Worm (Caenorhabditis elegans) whole organism, late embryonic: ENCODE results near the gene erd-2.1.

Experiments used
- C38D4.7 ChIP-seq: fragments of 200-800 bp; sonication (Bioruptor generic); optimal IDR thresholded peaks from 2 replicates; lab custom pipeline; 2018; ENCODE audit warnings: mild to moderate bottlenecking, missing genetic modification characterization, moderate library complexity, missing compliant biosample characterization
- F13H6.1 ChIP-seq: sonication (generic microtip); optimal IDR thresholded peaks from 2 replicates; lab custom pipeline; 2016; ENCODE audit warnings: missing genetic modification characterization, missing compliant biosample characterization
- T23F11.4 ChIP-seq: fragments of 200-800 bp; sonication (Bioruptor generic); optimal IDR thresholded peaks from 2 replicates; lab custom pipeline; 2018; ENCODE audit warnings: mild to moderate bottlenecking, missing genetic modification characterization, missing compliant biosample characterization
- Y22D7AL.16 ChIP-seq: sonication (generic microtip); optimal IDR thresholded peaks from 2 replicates; lab custom pipeline; 2016; ENCODE audit warnings: missing genetic modification characterization, missing compliant biosample characterization
- ama-1 ChIP-seq: fragments of 150-350 bp; optimal IDR thresholded peaks from 2 replicates; lab custom pipeline; 2014
- ceh-14 ChIP-seq: sonication (generic microtip); optimal IDR thresholded peaks from 2 replicates; lab custom pipeline; 2016; ENCODE audit warnings: missing genotype, missing genetic modification characterization, missing compliant biosample characterization
- ceh-18 ChIP-seq: sonication (generic microtip); optimal IDR thresholded peaks from 2 replicates; lab custom pipeline; 2016; ENCODE audit warnings: missing genetic modification characterization, missing compliant biosample characterization
- ceh-19 ChIP-seq: fragments of 200-800 bp; sonication (Bioruptor generic); optimal IDR thresholded peaks from 2 replicates; lab custom pipeline; 2018; ENCODE audit warnings: mild to moderate bottlenecking, missing genetic modification characterization, missing compliant biosample characterization
- ceh-2 ChIP-seq: sonication (generic microtip); optimal IDR thresholded peaks from 2 replicates; lab custom pipeline; 2016; ENCODE audit warnings: missing genotype, missing genetic modification characterization, missing compliant biosample characterization
- ceh-30 ChIP-seq: fragments of 150-350 bp; optimal IDR thresholded peaks from 2 replicates; lab custom pipeline; 2014; ENCODE audit warnings: missing biosample characterization, missing genetic modification characterization
- ceh-31 ChIP-seq: sonication (generic microtip); optimal IDR thresholded peaks from 2 replicates; lab custom pipeline; 2016; ENCODE audit warnings: missing genetic modification characterization, missing compliant biosample characterization
- ceh-45 ChIP-seq: fragments of 200-800 bp; sonication (Bioruptor generic); IDR thresholded peaks from 2 replicates; pipeline ENCODE4 v1.3.6; 2022; ENCODE audit warnings: missing genetic modification reagents, missing genetic modification characterization, missing compliant biosample characterization
- ceh-6 ChIP-seq: fragments of 200-800 bp; sonication (Bioruptor generic); optimal IDR thresholded peaks from 2 replicates; lab custom pipeline; 2018; ENCODE audit warnings: mild to moderate bottlenecking, missing genetic modification characterization, missing compliant biosample characterization
- ceh-9 ChIP-seq: sonication (generic microtip); optimal IDR thresholded peaks from 2 replicates; lab custom pipeline; 2016; ENCODE audit warnings: mild to moderate bottlenecking, missing genetic modification characterization, inconsistent platforms, missing compliant biosample characterization
- che-1 ChIP-seq: sonication (generic microtip); optimal IDR thresholded peaks from 2 replicates; lab custom pipeline; 2016; ENCODE audit warnings: mild to moderate bottlenecking, missing genetic modification characterization, missing compliant biosample characterization
- dve-1 ChIP-seq: sonication (generic microtip); optimal IDR thresholded peaks from 2 replicates; lab custom pipeline; 2017; ENCODE audit warnings: antibody characterized with exemption, mild to moderate bottlenecking, missing genetic modification characterization, missing compliant biosample characterization
- elt-2 ChIP-seq: sonication (generic microtip); optimal IDR thresholded peaks from 2 replicates; lab custom pipeline; 2016; ENCODE audit warnings: missing genetic modification reagents, missing genetic modification characterization, missing compliant biosample characterization
- elt-4 ChIP-seq: sonication (generic microtip); optimal IDR thresholded peaks from 2 replicates; lab custom pipeline; 2016; ENCODE audit warnings: missing genetic modification characterization, missing compliant biosample characterization
- ets-4 ChIP-seq: sonication (generic microtip); optimal IDR thresholded peaks from 2 replicates; lab custom pipeline; 2016; ENCODE audit warnings: missing genetic modification characterization, missing compliant biosample characterization
- eyg-1 ChIP-seq: sonication (generic microtip); optimal IDR thresholded peaks from 2 replicates; lab custom pipeline; 2016; ENCODE audit warnings: missing genotype, missing genetic modification characterization, missing compliant biosample characterization
- fkh-10 ChIP-seq: fragments of 150-350 bp; optimal IDR thresholded peaks from 2 replicates; lab custom pipeline; 2014; ENCODE audit warnings: missing biosample characterization, missing genetic modification reagents, missing genetic modification characterization
- fkh-6 ChIP-seq: sonication (generic microtip); optimal IDR thresholded peaks from 2 replicates; lab custom pipeline; 2016; ENCODE audit warnings: missing genetic modification characterization, missing compliant biosample characterization
- hlh-13 ChIP-seq: fragments of 200-800 bp; sonication (Bioruptor generic); optimal IDR thresholded peaks from 2 replicates; lab custom pipeline; 2018; ENCODE audit warnings: mild to moderate bottlenecking, missing genetic modification characterization, missing compliant biosample characterization
- hlh-15 ChIP-seq: sonication (generic microtip); optimal IDR thresholded peaks from 2 replicates; lab custom pipeline; 2016; ENCODE audit warnings: missing genetic modification characterization, missing compliant biosample characterization
- hlh-30 ChIP-seq: sonication (generic microtip); optimal IDR thresholded peaks from 2 replicates; lab custom pipeline; 2017; ENCODE audit warnings: antibody characterized with exemption, missing genetic modification characterization, missing compliant biosample characterization; ENCODE audit not compliant: insufficient read depth
- hlh-6 ChIP-seq: sonication (generic microtip); optimal IDR thresholded peaks from 2 replicates; lab custom pipeline; 2016; ENCODE audit warnings: missing genotype, missing genetic modification characterization, missing compliant biosample characterization
- hlh-8 ChIP-seq: sonication (generic microtip); optimal IDR thresholded peaks from 2 replicates; lab custom pipeline; 2016; ENCODE audit warnings: missing genotype, missing genetic modification characterization, missing compliant biosample characterization
- nfya-1 ChIP-seq: sonication (generic microtip); optimal IDR thresholded peaks from 2 replicates; lab custom pipeline; 2017; ENCODE audit warnings: missing genetic modification characterization, mild to moderate bottlenecking, missing compliant biosample characterization, antibody characterized with exemption, moderate library complexity
- nhr-11 ChIP-seq: fragments of 150-350 bp; optimal IDR thresholded peaks from 2 replicates; lab custom pipeline; 2014; ENCODE audit warnings: missing biosample characterization, missing genetic modification characterization
- pax-1 ChIP-seq: fragments of 150-350 bp; optimal IDR thresholded peaks from 2 replicates; lab custom pipeline; 2014; ENCODE audit warnings: missing biosample characterization, missing genetic modification characterization
- pha-2 ChIP-seq: sonication (generic microtip); optimal IDR thresholded peaks from 2 replicates; lab custom pipeline; 2017; ENCODE audit warnings: mild to moderate bottlenecking, missing genetic modification characterization, missing compliant biosample characterization
- pha-4 ChIP-seq: fragments of 150-350 bp; optimal IDR thresholded peaks from 2 replicates; lab custom pipeline; 2018; ENCODE audit warnings: missing biosample characterization, missing genetic modification reagents, missing genetic modification characterization
- pqm-1 ChIP-seq: sonication (generic microtip); optimal IDR thresholded peaks from 2 replicates; lab custom pipeline; 2016; ENCODE audit warnings: missing genetic modification characterization, missing compliant biosample characterization
- ref-2 ChIP-seq: sonication (generic microtip); optimal IDR thresholded peaks from 2 replicates; lab custom pipeline; 2016; ENCODE audit warnings: missing genetic modification characterization, missing compliant biosample characterization
- rnt-1 ChIP-seq: sonication (generic microtip); optimal IDR thresholded peaks from 2 replicates; lab custom pipeline; 2016; ENCODE audit warnings: missing genetic modification characterization, missing compliant biosample characterization
- sdc-2 ChIP-seq: sonication (generic microtip); optimal IDR thresholded peaks from 2 replicates; lab custom pipeline; 2016; ENCODE audit warnings: missing genotype, missing genetic modification characterization, missing compliant biosample characterization
- sox-4 ChIP-seq: sonication (generic microtip); optimal IDR thresholded peaks from 2 replicates; lab custom pipeline; 2017; ENCODE audit warnings: mild to moderate bottlenecking, missing genetic modification characterization, inconsistent platforms, missing compliant biosample characterization
- syd-9 ChIP-seq: sonication (generic microtip); optimal IDR thresholded peaks from 2 replicates; lab custom pipeline; 2016; ENCODE audit warnings: mild to moderate bottlenecking, missing genetic modification characterization, moderate library complexity, missing compliant biosample characterization
- tbx-2 ChIP-seq: sonication (generic microtip); optimal IDR thresholded peaks from 2 replicates; lab custom pipeline; 2016; ENCODE audit warnings: missing genetic modification characterization, missing compliant biosample characterization
- tbx-7 ChIP-seq: sonication (generic microtip); optimal IDR thresholded peaks from 2 replicates; lab custom pipeline; 2016; ENCODE audit warnings: missing genotype, missing genetic modification characterization, missing compliant biosample characterization
- ttx-3 ChIP-seq: sonication (generic microtip); optimal IDR thresholded peaks from 2 replicates; lab custom pipeline; 2016; ENCODE audit warnings: missing genetic modification reagents, missing genetic modification characterization, missing compliant biosample characterization
- unc-3 ChIP-seq, 2 experiments: fragments of 200-800 bp in 1 of 2; sonication (Bioruptor generic) in 1 of 2; sonication (generic microtip) in 1 of 2; conservative IDR thresholded peaks in 1 of 2; optimal IDR thresholded peaks in 1 of 2; 2 replicates each; pipeline versions ENCODE4 v1.3.6 to Lab custom; 2016 to 2022; ENCODE audit warnings: missing compliant biosample characterization in 2 of 2, missing genetic modification characterization in 2 of 2, missing genetic modification reagents in 1 of 2
- unc-42 ChIP-seq: sonication (generic microtip); optimal IDR thresholded peaks from 2 replicates; lab custom pipeline; 2016; ENCODE audit warnings: missing genotype, missing genetic modification characterization, missing compliant biosample characterization
- zip-5 ChIP-seq: sonication (generic microtip); optimal IDR thresholded peaks from 2 replicates; lab custom pipeline; 2016; ENCODE audit warnings: missing genetic modification characterization, missing compliant biosample characterization
- ztf-16 ChIP-seq: sonication (generic microtip); optimal IDR thresholded peaks from 2 replicates; lab custom pipeline; 2017; ENCODE audit warnings: missing genetic modification characterization, missing compliant biosample characterization

erd-2.1 gene

DNA sequence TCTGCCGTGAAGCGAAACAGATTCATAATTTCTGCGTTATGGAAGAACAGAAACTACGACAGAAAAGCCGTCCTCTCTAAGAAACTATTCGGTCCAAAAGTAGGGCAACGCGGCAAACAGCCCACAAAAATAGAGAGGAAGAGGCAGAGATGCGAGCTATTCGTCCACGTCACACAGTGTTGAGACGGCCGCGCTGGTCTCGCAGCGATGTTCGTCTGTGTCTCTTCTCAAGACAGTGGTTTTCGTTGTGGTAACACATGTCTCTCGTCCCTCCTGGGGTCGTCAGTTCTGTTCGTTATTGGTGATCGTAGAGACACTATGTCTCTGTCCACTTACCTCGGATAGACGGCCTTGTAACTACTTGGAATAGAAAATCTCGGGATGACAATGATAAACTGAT, at the start of gene erd-2.1:
Gene erd-2.1 (minus strand): TSS at position 114 of the 400 bp plus-strand sequence.
- TF ChIP-seq unc-3 (GFP tag; conservative IDR thresholded peaks at IDR 0.05; lab: Robert Waterston, UW), result no peak
- no peak for TF ChIP-seq unc-3 (tag; optimal IDR thresholded peaks at IDR 0.05; lab: Kevin White, UChicago)
- TF ChIP-seq sdc-2 (tag; lab: Kevin White, UChicago), result peak; percentile 35
- TF ChIP-seq tbx-2 (tag; lab: Kevin White, UChicago), result peak; percentile 8
- peak; percentile 28 for TF ChIP-seq ceh-31
- no peak for TF ChIP-seq elt-4 (tag; lab: Kevin White, UChicago)
- TF ChIP-seq T23F11.4 (GFP tag; lab: Kevin White, UChicago), result no peak
- TF ChIP-seq rnt-1 (tag; lab: Kevin White, UChicago), result peak; percentile 46
- peak; percentile 50 for TF ChIP-seq nfya-1 (tag; lab: Kevin White, UChicago)
- TF ChIP-seq pax-1 (tag; lab: Kevin White, UChicago), result no peak
- TF ChIP-seq ceh-18, result peak; percentile 13
- TF ChIP-seq pha-2, result no peak
- TF ChIP-seq fkh-10 (GFP tag; lab: Kevin White, UChicago), result no peak
- no peak for TF ChIP-seq ceh-9 (tag; lab: Kevin White, UChicago)
- TF ChIP-seq hlh-30 (tag; lab: Kevin White, UChicago), result peak; percentile 47
- TF ChIP-seq ref-2, result peak; percentile 55
- TF ChIP-seq unc-42 (tag; lab: Kevin White, UChicago), result peak; percentile 22
- TF ChIP-seq, all 69 proteins: peak for 9

DNA sequence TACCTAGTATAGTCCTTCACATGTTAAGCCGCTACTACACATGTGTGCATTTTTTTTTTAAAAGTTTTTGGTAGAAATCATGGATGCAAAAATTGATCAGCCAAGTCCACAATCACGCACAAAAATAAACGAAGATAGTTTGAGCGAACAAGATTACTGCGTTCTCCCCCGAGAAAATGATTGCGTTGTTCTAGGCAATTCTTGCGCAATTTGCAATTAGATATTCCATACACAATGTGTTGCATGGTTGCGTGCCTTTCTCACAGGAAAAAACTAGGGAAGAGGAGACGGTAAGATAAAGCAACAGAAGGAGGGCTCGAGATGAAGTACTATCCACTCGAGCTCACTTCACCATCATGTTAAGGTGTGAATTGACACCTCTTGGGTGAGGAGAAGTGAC, 47.4 kb upstream of the erd-2.1 start:
- TF ChIP-seq ceh-19 (GFP tag; lab: Kevin White, UChicago) (no peak), sox-4 (tag; lab: Kevin White, UChicago) (no peak), ama-1 (lab: Kevin White, UChicago) (no peak), hlh-8 (no peak), pha-4 (tag; lab: Kevin White, UChicago) (no peak), ceh-6 (no peak), hlh-13 (GFP tag; lab: Kevin White, UChicago) (no peak), dve-1 (tag; lab: Kevin White, UChicago) (no peak), ceh-45 (GFP tag; lab: Robert Waterston, UW) (no peak), eyg-1 (tag; lab: Kevin White, UChicago) (no peak), ref-2 (peak; percentile 22), elt-2 (peak; percentile 8), nhr-11 (no peak), tbx-7 (tag; lab: Kevin White, UChicago) (no peak), nfya-1 (tag; lab: Kevin White, UChicago) (no peak), unc-42 (tag; lab: Kevin White, UChicago) (no peak)
- TF ChIP-seq, all 69 proteins: peak for 2

DNA sequence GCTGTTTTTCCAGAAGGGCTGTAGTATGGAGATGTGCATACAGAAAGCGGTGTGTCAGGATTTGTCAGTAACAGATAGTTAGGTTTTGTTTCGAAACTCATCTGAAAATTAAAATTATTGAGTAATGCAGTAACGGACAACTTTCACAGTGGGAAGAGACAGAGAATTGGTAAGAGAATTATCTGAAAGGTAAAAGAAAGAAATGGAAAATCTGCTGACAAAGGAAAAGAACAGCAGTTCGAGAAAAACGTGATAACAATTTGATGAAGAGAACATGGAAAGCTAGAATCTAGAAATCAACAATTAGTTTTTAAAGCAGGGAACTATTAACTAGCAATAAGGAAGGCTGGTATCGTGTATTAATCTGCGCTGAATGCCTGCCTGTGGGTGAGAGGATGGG, 46.7 kb upstream of the erd-2.1 start, which contains the start of gene sex-1:
Gene sex-1 (minus strand): TSS at position 101 of the 400 bp plus-strand sequence.
- no peak for TF ChIP-seq fkh-10 (GFP tag; lab: Kevin White, UChicago)
- TF ChIP-seq hlh-6 (tag; lab: Kevin White, UChicago), result no peak

DNA sequence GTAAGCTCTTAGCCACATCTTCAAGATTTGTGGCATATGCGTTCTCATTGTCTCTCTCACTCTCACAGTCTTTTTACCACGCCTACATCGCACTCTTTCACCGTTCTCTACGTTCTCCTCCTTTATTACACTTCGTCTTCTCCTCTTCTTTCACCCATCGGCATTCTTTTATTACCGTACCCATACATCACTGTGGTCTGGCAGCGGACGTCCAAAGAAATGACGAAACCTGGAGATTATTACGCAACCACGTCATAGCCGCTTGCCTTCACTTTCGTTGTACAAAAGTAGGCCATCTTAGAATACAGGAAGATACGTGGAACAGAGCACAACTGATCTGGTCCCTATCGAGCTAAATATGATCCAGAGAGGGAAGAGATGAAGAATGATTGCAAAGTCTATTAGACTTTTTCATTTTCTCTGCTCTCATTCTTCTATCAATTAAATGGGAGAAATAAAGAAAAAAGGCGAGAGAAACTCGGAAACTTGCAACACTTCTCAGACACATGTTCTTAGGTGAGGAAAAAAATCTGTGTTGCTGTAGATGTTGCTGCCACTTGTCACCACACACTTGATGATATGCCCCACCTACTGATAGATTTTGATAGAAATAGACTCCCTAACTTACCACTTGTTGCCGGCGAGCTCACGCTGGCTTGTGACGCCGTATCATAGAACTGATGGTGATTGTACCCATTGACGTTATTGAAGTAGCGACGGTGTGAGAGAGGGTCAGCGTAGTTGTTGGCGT, 45.9 kb upstream of the erd-2.1 start:
- TF ChIP-seq ceh-19 (GFP tag; lab: Kevin White, UChicago) (no peak), ceh-30 (tag; lab: Kevin White, UChicago) (no peak), tbx-2 (tag; lab: Kevin White, UChicago) (peak; percentile 34), ttx-3 (tag; lab: Kevin White, UChicago) (no peak), ceh-2 (tag; lab: Kevin White, UChicago) (no peak), syd-9 (tag; lab: Kevin White, UChicago) (no peak), pqm-1 (tag; lab: Kevin White, UChicago) (no peak), zip-5 (tag; lab: Kevin White, UChicago) (no peak), sdc-2 (tag; lab: Kevin White, UChicago) (peak; percentile 34), che-1 (tag; lab: Kevin White, UChicago) (no peak), hlh-15 (tag; lab: Kevin White, UChicago) (no peak), ama-1 (lab: Kevin White, UChicago) (no peak), ceh-6 (no peak), pha-2 (no peak), eyg-1 (tag; lab: Kevin White, UChicago) (no peak), ceh-14 (tag; lab: Kevin White, UChicago) (no peak), ets-4 (tag; lab: Kevin White, UChicago) (no peak), C38D4.7 (GFP tag; lab: Kevin White, UChicago) (no peak), ztf-16 (tag; lab: Kevin White, UChicago) (no peak), pha-4 (tag; lab: Kevin White, UChicago) (no peak), fkh-6 (no peak), ceh-31 (peak; percentile 27), F13H6.1 (tag; lab: Kevin White, UChicago) (no peak), Y22D7AL.16 (tag; lab: Kevin White, UChicago) (no peak), pax-1 (tag; lab: Kevin White, UChicago) (no peak)
